Fruit fly (Drosophila melanogaster): ENCODE measurements around the gene Mic26-27.

dm6 chr3R:16105813-16106480 is 40.7 kb downstream of the Mic26-27 start:
- TF ChIP-seq CG8478 (optimal IDR thresholded peaks at IDR 0.05) (no peak), CTCF (optimal IDR thresholded peaks at IDR 0.05) (no peak)

All from S2 (cell line).